Worm (Caenorhabditis elegans) whole organism, L2 larva: ENCODE data around the gene F14D7.3.
"Not testable (repeated sequence)": the region's sequence is repeated elsewhere in the genome, so short reads cannot be mapped to it uniquely, and the experiment has no call there.

Source experiments
- R02D3.7 ChIP-seq: fragments of 150-350 bp; optimal IDR thresholded peaks from 2 replicates; lab custom pipeline; 2014; ENCODE audit warnings: missing biosample characterization, missing genetic modification characterization
- Y55F3AM.14 ChIP-seq: fragments of 200-800 bp; sonication (Bioruptor generic); optimal IDR thresholded peaks from 2 replicates; lab custom pipeline; 2018; ENCODE audit warnings: mild to moderate bottlenecking, missing genetic modification characterization, missing compliant biosample characterization
- alr-1 ChIP-seq: fragments of 150-350 bp; optimal IDR thresholded peaks from 2 replicates; lab custom pipeline; 2014; ENCODE audit warnings: missing biosample characterization, missing genetic modification characterization
- aly-2 ChIP-seq: fragments of 150-350 bp; optimal IDR thresholded peaks from 2 replicates; lab custom pipeline; 2014; ENCODE audit warnings: missing biosample characterization, missing genetic modification characterization
- ama-1 ChIP-seq: fragments of 150-350 bp; optimal IDR thresholded peaks from 2 replicates; lab custom pipeline; 2018; ENCODE audit warnings: inconsistent platforms
- ceh-16 ChIP-seq: fragments of 150-350 bp; optimal IDR thresholded peaks from 2 replicates; lab custom pipeline; 2014; ENCODE audit warnings: missing biosample characterization, missing genetic modification characterization
- ceh-82 ChIP-seq: fragments of 150-350 bp; optimal IDR thresholded peaks from 2 replicates; lab custom pipeline; 2014; ENCODE audit warnings: missing biosample characterization, missing genetic modification characterization
- crh-2 ChIP-seq: sonication (generic microtip); optimal IDR thresholded peaks from 2 replicates; lab custom pipeline; 2017; ENCODE audit warnings: missing biosample characterization, missing genetic modification characterization
- dmd-4 ChIP-seq: sonication (generic microtip); optimal IDR thresholded peaks from 2 replicates; lab custom pipeline; 2017; ENCODE audit warnings: missing biosample characterization, missing genetic modification characterization
- egl-27 ChIP-seq: sonication (generic microtip); optimal IDR thresholded peaks from 3 replicates; lab custom pipeline; 2017; ENCODE audit warnings: missing biosample characterization, missing genetic modification reagents, missing genetic modification characterization
- elt-1 ChIP-seq: fragments of 150-350 bp; optimal IDR thresholded peaks from 2 replicates; lab custom pipeline; 2014; ENCODE audit warnings: missing biosample characterization, missing genetic modification characterization
- fos-1 ChIP-seq: fragments of 150-350 bp; optimal IDR thresholded peaks from 2 replicates; lab custom pipeline; 2014; ENCODE audit warnings: missing biosample characterization, missing genetic modification characterization
- lin-13 ChIP-seq: fragments of 150-350 bp; optimal IDR thresholded peaks from 2 replicates; lab custom pipeline; 2014; ENCODE audit warnings: missing biosample characterization, missing genetic modification reagents, missing genetic modification characterization
- lin-39 ChIP-seq: fragments of 150-350 bp; optimal IDR thresholded peaks from 2 replicates; lab custom pipeline; 2014; ENCODE audit warnings: missing biosample characterization, missing genetic modification reagents, missing genetic modification characterization
- lsy-2 ChIP-seq, 2 experiments: fragments of 150-350 bp in 1 of 2; sonication (generic microtip) in 1 of 2; optimal IDR thresholded peaks; 2 replicates each; lab custom pipeline; 2014 to 2017; ENCODE audit warnings: missing biosample characterization in 2 of 2, missing genetic modification characterization in 2 of 2
- mab-5 ChIP-seq: fragments of 150-350 bp; optimal IDR thresholded peaks from 2 replicates; lab custom pipeline; 2014; ENCODE audit warnings: missing biosample characterization, missing genetic modification characterization
- mdl-1 ChIP-seq, 2 experiments: fragments of 150-350 bp in 1 of 2; sonication (generic microtip) in 1 of 2; optimal IDR thresholded peaks; 2 replicates each; lab custom pipeline; 2017; ENCODE audit warnings: missing biosample characterization in 2 of 2, missing genetic modification characterization in 2 of 2
- nhr-10 ChIP-seq: sonication (generic microtip); optimal IDR thresholded peaks from 2 replicates; lab custom pipeline; 2017; ENCODE audit warnings: missing biosample characterization, missing genetic modification characterization
- nhr-11 ChIP-seq: fragments of 150-350 bp; optimal IDR thresholded peaks from 2 replicates; lab custom pipeline; 2014; ENCODE audit warnings: missing biosample characterization, missing genetic modification characterization
- nhr-12 ChIP-seq: fragments of 150-350 bp; optimal IDR thresholded peaks from 2 replicates; lab custom pipeline; 2014; ENCODE audit warnings: missing biosample characterization, missing genetic modification characterization
- nhr-129 ChIP-seq: fragments of 150-350 bp; optimal IDR thresholded peaks from 2 replicates; lab custom pipeline; 2014; ENCODE audit warnings: missing biosample characterization, missing genetic modification characterization
- nhr-21 ChIP-seq: fragments of 150-350 bp; optimal IDR thresholded peaks from 2 replicates; lab custom pipeline; 2014; ENCODE audit warnings: missing biosample characterization, missing genetic modification characterization
- nhr-77 ChIP-seq: fragments of 150-350 bp; optimal IDR thresholded peaks from 2 replicates; lab custom pipeline; 2014; ENCODE audit warnings: missing biosample characterization, missing genetic modification characterization
- peb-1 ChIP-seq: fragments of 150-350 bp; optimal IDR thresholded peaks from 2 replicates; lab custom pipeline; 2014; ENCODE audit warnings: missing biosample characterization, missing genetic modification characterization
- sem-4 ChIP-seq: fragments of 150-350 bp; optimal IDR thresholded peaks from 2 replicates; lab custom pipeline; 2014; ENCODE audit warnings: missing biosample characterization, missing genetic modification reagents, missing genetic modification characterization
- sma-9 ChIP-seq, 2 experiments: fragments of 150-350 bp in 1 of 2; sonication (generic microtip) in 1 of 2; optimal IDR thresholded peaks; 2 replicates each; lab custom pipeline; 2014 to 2016; ENCODE audit warnings: missing genetic modification characterization in 2 of 2, mild to moderate bottlenecking in 1 of 2, missing biosample characterization in 1 of 2, missing compliant biosample characterization in 1 of 2, missing genetic modification reagents in 1 of 2, moderate library complexity in 1 of 2
- snpc-4 ChIP-seq: fragments of 150-350 bp; optimal IDR thresholded peaks from 2 replicates; lab custom pipeline; 2014; ENCODE audit warnings: missing biosample characterization, missing genetic modification characterization
- unc-62 ChIP-seq: fragments of 150-350 bp; optimal IDR thresholded peaks from 2 replicates; lab custom pipeline; 2014; ENCODE audit warnings: missing biosample characterization, missing genetic modification reagents, missing genetic modification characterization
- ztf-11 ChIP-seq: sonication (generic microtip); optimal IDR thresholded peaks from 2 replicates; lab custom pipeline; 2017; ENCODE audit warnings: missing biosample characterization, missing genetic modification characterization
- ztf-4 ChIP-seq: fragments of 150-350 bp; optimal IDR thresholded peaks from 2 replicates; lab custom pipeline; 2014; ENCODE audit warnings: missing biosample characterization, missing genetic modification characterization

The F14D7.3 gene

DNA sequence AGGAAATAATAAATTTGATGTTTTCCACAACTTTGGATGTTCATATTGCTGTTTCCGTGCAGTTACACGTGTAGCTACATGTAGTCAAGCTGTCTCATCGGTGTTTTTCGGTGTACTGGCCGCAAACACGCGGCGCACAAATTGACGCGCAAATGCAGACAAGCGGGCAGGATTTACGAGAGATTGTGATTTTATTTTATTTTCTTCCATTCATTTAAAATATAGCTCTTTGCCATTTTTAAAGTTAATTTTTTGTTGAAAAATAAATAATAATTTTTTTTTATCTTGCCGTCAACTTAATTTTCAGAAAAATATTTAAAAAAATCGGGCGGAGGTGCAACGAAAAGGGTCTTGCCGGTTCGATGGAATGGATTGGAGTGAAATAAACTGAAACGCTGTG, 22.3 kb upstream of the F14D7.3 start, which contains the start of gene F40G12.7:
Gene F40G12.7 (plus strand): TSS at position 301 of the 400 bp plus-strand sequence.
- not testable (repeated sequence) for TF ChIP-seq ama-1 (lab: Kevin White, UChicago); Y55F3AM.14; ztf-11 (tag; lab: Kevin White, UChicago)

ce11 chrV:14277456-14277855, 19.1 kb upstream of the F14D7.3 start:
- peak; percentile 38 for TF ChIP-seq snpc-4 (tag; lab: Kevin White, UChicago)

- no peak for TF ChIP-seq nhr-11 (tag; lab: Kevin White, UChicago)
- TF ChIP-seq crh-2 (tag; lab: Kevin White, UChicago) = no peak
- TF ChIP-seq nhr-10 (tag; lab: Kevin White, UChicago) = no peak
- TF ChIP-seq sem-4 (tag; lab: Kevin White, UChicago) = no peak
- no peak for TF ChIP-seq nhr-77 (tag; lab: Kevin White, UChicago)
- TF ChIP-seq Y55F3AM.14 = no peak
- TF ChIP-seq lsy-2 (tag; optimal IDR thresholded peaks at IDR 0.05; lab: Kevin White, UChicago) = no peak
Observed at ce11 chrV:14279777-14280176, 16.8 kb upstream of the F14D7.3 start, which contains the start of gene srt-33. TSS of gene srt-33 (minus strand) at chrV:14279877.

ce11 chrV:14282222-14282709, 14.3 kb upstream of the F14D7.3 start, which contains the start of the genes srt-74 and F40G12.9:
TSS of gene srt-74 (minus strand) at chrV:14282322.
TSS of gene F40G12.9 (plus strand) at chrV:14282659.
- TF ChIP-seq ztf-4 (tag; lab: Kevin White, UChicago) = no peak
- TF ChIP-seq mdl-1 (tag; optimal IDR thresholded peaks at IDR 0.05; lab: Kevin White, UChicago) = no peak
- no peak for TF ChIP-seq fos-1 (tag; lab: Kevin White, UChicago)
- TF ChIP-seq nhr-21 (tag; lab: Kevin White, UChicago) = no peak
- no peak for TF ChIP-seq nhr-11 (tag; lab: Kevin White, UChicago)
- TF ChIP-seq lin-39 (tag; lab: Kevin White, UChicago) = no peak
- no peak for TF ChIP-seq ceh-82 (tag; lab: Kevin White, UChicago)
- TF ChIP-seq R02D3.7 (tag; lab: Kevin White, UChicago) = no peak
- no peak for TF ChIP-seq lsy-2 (tag; optimal IDR thresholded peaks at IDR 0.05; lab: Kevin White, UChicago)

ce11 chrV:14283241-14283640, 13.4 kb upstream of the F14D7.3 start, which contains the start of gene F40G12.10:
TSS of gene F40G12.10 (plus strand) at chrV:14283541.
- TF ChIP-seq alr-1 (no peak), ztf-4 (tag; lab: Kevin White, UChicago) (no peak), lin-13 (no peak), nhr-10 (tag; lab: Kevin White, UChicago) (no peak), aly-2 (tag; lab: Kevin White, UChicago) (no peak), nhr-129 (no peak), dmd-4 (no peak), nhr-12 (tag; lab: Kevin White, UChicago) (no peak), ama-1 (lab: Kevin White, UChicago) (no peak), unc-62 (GFP tag; lab: Kevin White, UChicago) (no peak), nhr-21 (tag; lab: Kevin White, UChicago) (no peak), mab-5 (tag; lab: Kevin White, UChicago) (no peak), sma-9 (GFP tag; optimal IDR thresholded peaks at IDR 0.05; lab: Kevin White, UChicago) (no peak), sma-9 (tag; optimal IDR thresholded peaks at IDR 0.05; lab: Kevin White, UChicago) (no peak), elt-1 (no peak), egl-27 (tag; lab: Kevin White, UChicago) (no peak), ceh-16 (tag; lab: Kevin White, UChicago) (no peak)

DNA sequence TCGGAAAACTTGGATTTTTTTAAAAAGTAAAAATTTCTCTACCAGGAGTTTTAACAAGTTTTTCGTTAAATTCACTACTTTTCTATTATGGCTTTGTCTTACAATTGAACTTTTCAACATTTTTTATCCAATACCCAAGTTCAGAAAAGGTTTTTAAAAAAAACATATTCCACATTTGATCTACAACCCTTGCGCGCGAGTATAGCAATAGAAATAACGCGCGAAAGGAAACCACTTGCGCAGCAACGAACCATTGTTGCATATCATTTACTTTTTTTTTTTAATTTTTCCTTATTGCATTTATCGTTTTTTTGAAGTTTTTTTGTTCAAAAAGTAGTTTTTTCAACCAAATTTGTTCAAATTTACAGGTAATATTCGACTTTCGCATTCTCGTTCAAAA, 10.8 kb upstream of the F14D7.3 start, which contains the start of gene F40G12.11:
Gene F40G12.11 (plus strand): TSS at position 369 of the 400 bp plus-strand sequence.
- TF ChIP-seq ceh-16 (tag; lab: Kevin White, UChicago) (no peak), peb-1 (tag; lab: Kevin White, UChicago) (no peak), sma-9 (GFP tag; optimal IDR thresholded peaks at IDR 0.05; lab: Kevin White, UChicago) (no peak), sma-9 (tag; optimal IDR thresholded peaks at IDR 0.05; lab: Kevin White, UChicago) (no peak)
- TF ChIP-seq, all 48 proteins: peak for 0
